In genomic region chrIII:4380835-4381234, ce11 we compare ENCODE assay signal across 5 worm cellular contexts.
TF ChIP-seq lines count a peak whose summit lies in the region.

No protein-coding gene starts in this region.

TF ChIP-seq in whole organism, L1 larva, 84 proteins besides CTCF, POLR2A, EP300 and RAD21 (continues in another document):
- TF ChIP-seq ceh-82 (tag; optimal IDR thresholded peaks at IDR 0.05; lab: Kevin White, UChicago), result peak in 1 of 3 experiments; percentile 43
- TF ChIP-seq nhr-77 (tag; optimal IDR thresholded peaks at IDR 0.05; lab: Kevin White, UChicago), result no peak
- TF ChIP-seq unc-86 (tag; optimal IDR thresholded peaks at IDR 0.05; lab: Kevin White, UChicago), result no peak
- TF ChIP-seq ceh-63 (GFP tag; optimal IDR thresholded peaks at IDR 0.05; lab: Kevin White, UChicago), result no peak
- no peak for TF ChIP-seq unc-30 (tag; optimal IDR thresholded peaks at IDR 0.05; lab: Kevin White, UChicago)
- TF ChIP-seq mep-1 (tag; optimal IDR thresholded peaks at IDR 0.05; lab: Kevin White, UChicago), result peak; percentile 42
- TF ChIP-seq alr-1 (tag; optimal IDR thresholded peaks at IDR 0.05; lab: Kevin White, UChicago; ENCODE audit: borderline replicate concordance), result no peak
- no peak for TF ChIP-seq C16A3.4 (tag; optimal IDR thresholded peaks at IDR 0.05; lab: Kevin White, UChicago)
- no peak for TF ChIP-seq hlh-4 (tag; optimal IDR thresholded peaks at IDR 0.05; lab: Kevin White, UChicago)
- TF ChIP-seq ceh-8 (GFP tag; optimal IDR thresholded peaks at IDR 0.05; lab: Kevin White, UChicago), result no peak
- TF ChIP-seq xbp-1 (tag; optimal IDR thresholded peaks at IDR 0.05; lab: Kevin White, UChicago), result no peak
- no peak for TF ChIP-seq isw-1 (GFP tag; IDR thresholded peaks at IDR 0.05; lab: Robert Waterston, UW)
- no peak for TF ChIP-seq lin-14 (GFP tag; optimal IDR thresholded peaks at IDR 0.05; lab: Kevin White, UChicago)
- TF ChIP-seq lsy-2 (tag; optimal IDR thresholded peaks at IDR 0.05; lab: Kevin White, UChicago), result peak in 1 of 2 experiments; percentile 54
- TF ChIP-seq ama-1 (optimal IDR thresholded peaks at IDR 0.05; lab: Kevin White, UChicago), result no peak
- TF ChIP-seq nhr-12 (tag; optimal IDR thresholded peaks at IDR 0.05; lab: Kevin White, UChicago), result no peak
- TF ChIP-seq rnt-1 (tag; optimal IDR thresholded peaks at IDR 0.05; lab: Kevin White, UChicago), result peak; percentile 42
- no peak for TF ChIP-seq ztf-4 (tag; optimal IDR thresholded peaks at IDR 0.05; lab: Kevin White, UChicago)
- TF ChIP-seq nhr-71 (tag; optimal IDR thresholded peaks at IDR 0.05; lab: Kevin White, UChicago), result no peak

TF ChIP-seq in whole organism, L3 larva, 47 proteins besides CTCF, POLR2A, EP300 and RAD21:
- TF ChIP-seq nfya-1 (tag; optimal IDR thresholded peaks at IDR 0.05; lab: Kevin White, UChicago; ENCODE audit: insufficient read depth) (peak; percentile 49), ama-1 (optimal IDR thresholded peaks at IDR 0.05; lab: Kevin White, UChicago) (no peak), nhr-67 (tag; optimal IDR thresholded peaks at IDR 0.05; lab: Kevin White, UChicago) (no peak), R02D3.7 (tag; optimal IDR thresholded peaks at IDR 0.05; lab: Kevin White, UChicago) (no peak), ztf-11 (tag; optimal IDR thresholded peaks at IDR 0.05; lab: Kevin White, UChicago) (no peak), sea-2 (GFP tag; optimal IDR thresholded peaks at IDR 0.05; lab: Kevin White, UChicago) (no peak), egl-5 (tag; optimal IDR thresholded peaks at IDR 0.05; lab: Kevin White, UChicago) (peak; percentile 31), fkh-10 (GFP tag; optimal IDR thresholded peaks at IDR 0.05; lab: Kevin White, UChicago) (no peak), lin-15B (tag; optimal IDR thresholded peaks at IDR 0.05; lab: Kevin White, UChicago) (peak; percentile 37), ztf-4 (tag; optimal IDR thresholded peaks at IDR 0.05; lab: Kevin White, UChicago) (no peak), snpc-4 (tag; optimal IDR thresholded peaks at IDR 0.05; lab: Kevin White, UChicago) (peak; percentile 27), ceh-16 (tag; optimal IDR thresholded peaks at IDR 0.05; lab: Kevin White, UChicago) (no peak)

TF ChIP-seq in whole organism, early embryonic, 17 proteins besides CTCF, POLR2A, EP300 and RAD21:
- TF ChIP-seq F13C5.2 (tag; optimal IDR thresholded peaks at IDR 0.05; lab: Kevin White, UChicago) (peak; percentile 11), ets-7 (tag; optimal IDR thresholded peaks at IDR 0.05; lab: Kevin White, UChicago) (no peak), scrt-1 (GFP tag; IDR thresholded peaks at IDR 0.05; lab: Robert Waterston, UW) (no peak), tra-4 (tag; optimal IDR thresholded peaks at IDR 0.05; lab: Kevin White, UChicago) (no peak)

TF ChIP-seq in whole organism, midembryonic, 9 proteins besides CTCF, POLR2A, EP300 and RAD21:
- TF ChIP-seq tab-1 (GFP tag; IDR thresholded peaks at IDR 0.05; lab: Robert Waterston, UW) (no peak; the same call in 1 of the 2 replicates), cog-1 (tag; optimal IDR thresholded peaks at IDR 0.05; lab: Kevin White, UChicago) (peak; percentile 11), ztf-23 (GFP tag; IDR thresholded peaks at IDR 0.05; lab: Robert Waterston, UW) (no peak)
TF ChIP-seq in whole organism, midembryonic: peak in this region for 1.

TF ChIP-seq in whole organism, young adult, 124 proteins besides CTCF, POLR2A, EP300 and RAD21:
- TF ChIP-seq ccch-3 (GFP tag; optimal IDR thresholded peaks at IDR 0.05; lab: Kevin White, UChicago), result no peak
- TF ChIP-seq hmg-1.2 (GFP tag; IDR thresholded peaks at IDR 0.05; lab: Robert Waterston, UW), result peak; percentile 69; the same call in 1 of the 2 replicates
- TF ChIP-seq efl-1 (GFP tag; optimal IDR thresholded peaks at IDR 0.05; lab: Kevin White, UChicago), result no peak
- TF ChIP-seq dpl-1 (GFP tag; optimal IDR thresholded peaks at IDR 0.05; lab: Kevin White, UChicago), result no peak
TF ChIP-seq in whole organism, young adult: peak in this region for 1.

Comparison
In these comparisons a context has a peak if more than half of its experiments do, and no peak if none do; other contexts are left out.
1. Of the 8 proteins assayed by ChIP-seq in both whole organism, young adult and whole organism, L1 larva: peak only in whole organism, young adult: none; only in whole organism, L1 larva: efl-1; in both: none; in neither: 5; mixed calls (peak in some experiments, not most) for 2.